Worm (Caenorhabditis elegans) whole organism, L4 larva: ENCODE results near the gene pals-24.

Experiments used
- ces-1 ChIP-seq: fragments of 150-350 bp; sonication (generic microtip); optimal IDR thresholded peaks from 4 replicates; lab custom pipeline; 2014; ENCODE audit warnings: missing biosample characterization, missing genetic modification reagents, missing genetic modification characterization
- egl-43 ChIP-seq: fragments of 200-800 bp; sonication (Bioruptor generic); IDR thresholded peaks from 2 replicates; pipeline ENCODE4 v1.3.6; 2022; ENCODE audit warnings: missing genetic modification reagents, missing genetic modification characterization, missing compliant biosample characterization
- zip-11 ChIP-seq: fragments of 200-800 bp; sonication (Bioruptor generic); IDR thresholded peaks from 2 replicates; pipeline ENCODE4 v1.3.6; 2022; ENCODE audit warnings: missing genetic modification characterization, missing compliant biosample characterization

ce11 chrIII:173501-173900 is 53.3 kb downstream of the pals-24 start, which contains the start of gene F40G9.19:
- TF ChIP-seq ces-1 (GFP tag; lab: Kevin White, UChicago) (no peak), egl-43 (GFP tag; lab: Robert Waterston, UW) (no peak), zip-11 (GFP tag; lab: Robert Waterston, UW) (no peak)
